Worm (Caenorhabditis elegans) whole organism, L1 larva: ENCODE data around the gene slc-36.5.

Experiments used
- C04F5.9 ChIP-seq: sonication (generic microtip); optimal IDR thresholded peaks from 2 replicates; lab custom pipeline; 2016; ENCODE audit warnings: missing genetic modification characterization, missing compliant biosample characterization
- C34B4.2 ChIP-seq: sonication (generic microtip); optimal IDR thresholded peaks from 2 replicates; lab custom pipeline; 2017; ENCODE audit warnings: mild to moderate bottlenecking, missing genetic modification characterization, missing compliant biosample characterization
- F16B12.6 ChIP-seq: fragments of 150-350 bp; optimal IDR thresholded peaks from 2 replicates; lab custom pipeline; 2014; ENCODE audit warnings: missing biosample characterization, missing genetic modification characterization
- aha-1 ChIP-seq: fragments of 150-350 bp; optimal IDR thresholded peaks from 2 replicates; lab custom pipeline; 2014; ENCODE audit warnings: missing biosample characterization, missing genetic modification characterization
- ama-1 ChIP-seq: fragments of 150-350 bp; optimal IDR thresholded peaks from 2 replicates; lab custom pipeline; 2014
- blmp-1 ChIP-seq: fragments of 150-350 bp; optimal IDR thresholded peaks from 2 replicates; lab custom pipeline; 2014; ENCODE audit warnings: missing biosample characterization, missing genetic modification characterization
- ceh-63 ChIP-seq: fragments of 200-800 bp; sonication (Bioruptor generic); optimal IDR thresholded peaks from 2 replicates; lab custom pipeline; 2018; ENCODE audit warnings: mild to moderate bottlenecking, missing genetic modification characterization, missing compliant biosample characterization
- ceh-82 ChIP-seq, 3 experiments: fragments of 150-350 bp in 1 of 3; sonication (generic microtip) in 2 of 3; optimal IDR thresholded peaks; 2 replicates each; lab custom pipeline; 2014 to 2017; ENCODE audit warnings: missing biosample characterization in 3 of 3, missing genetic modification characterization in 3 of 3
- ceh-88 ChIP-seq: fragments of 200-800 bp; sonication (Bioruptor generic); IDR thresholded peaks from 2 replicates; pipeline ENCODE4 v1.3.6; 2022; ENCODE audit warnings: missing genetic modification characterization, missing compliant biosample characterization
- ces-1 ChIP-seq: fragments of 150-350 bp; optimal IDR thresholded peaks from 2 replicates; lab custom pipeline; 2014; ENCODE audit warnings: missing biosample characterization, missing genetic modification reagents, missing genetic modification characterization
- dpl-1 ChIP-seq, 3 experiments: fragments of 150-350 bp in 2 of 3; sonication (generic microtip) in 1 of 3; optimal IDR thresholded peaks; 2 replicates each; lab custom pipeline; 2014 to 2017; ENCODE audit warnings: missing biosample characterization in 3 of 3, missing genetic modification characterization in 3 of 3, missing genetic modification reagents in 3 of 3
- dsc-1 ChIP-seq: sonication (generic microtip); optimal IDR thresholded peaks from 2 replicates; lab custom pipeline; 2016; ENCODE audit warnings: mild to moderate bottlenecking, missing genetic modification characterization, missing compliant biosample characterization
- egl-13 ChIP-seq: sonication (generic microtip); optimal IDR thresholded peaks from 2 replicates; lab custom pipeline; 2016; ENCODE audit warnings: missing genotype, missing genetic modification reagents, missing genetic modification characterization, missing compliant biosample characterization
- egl-27 ChIP-seq, 2 experiments: fragments of 150-350 bp in 1 of 2; sonication (generic microtip); optimal IDR thresholded peaks; 3 replicates each; lab custom pipeline; 2017 to 2018; ENCODE audit warnings: missing biosample characterization in 2 of 2, missing genetic modification characterization in 2 of 2, missing genetic modification reagents in 2 of 2
- ets-5 ChIP-seq: fragments of 200-800 bp; sonication (Bioruptor generic); IDR thresholded peaks from 2 replicates; pipeline ENCODE4 v1.3.6; 2022; ENCODE audit warnings: missing genetic modification characterization, missing compliant biosample characterization
- fkh-4 ChIP-seq: sonication (generic microtip); optimal IDR thresholded peaks from 2 replicates; lab custom pipeline; 2016; ENCODE audit warnings: missing compliant biosample characterization, missing genetic modification characterization, borderline replicate concordance
- fkh-8 ChIP-seq: sonication (generic microtip); optimal IDR thresholded peaks from 2 replicates; lab custom pipeline; 2016; ENCODE audit warnings: mild to moderate bottlenecking, missing genetic modification characterization, missing compliant biosample characterization
- fos-1 ChIP-seq: fragments of 150-350 bp; optimal IDR thresholded peaks from 2 replicates; lab custom pipeline; 2014; ENCODE audit warnings: missing biosample characterization, missing genetic modification characterization
- hlh-17 ChIP-seq: fragments of 200-800 bp; sonication (Bioruptor generic); optimal IDR thresholded peaks from 2 replicates; lab custom pipeline; 2018; ENCODE audit warnings: missing genetic modification characterization, mild to moderate bottlenecking, missing compliant biosample characterization, moderate library complexity, borderline replicate concordance
- hlh-4 ChIP-seq: sonication (generic microtip); optimal IDR thresholded peaks from 2 replicates; lab custom pipeline; 2016; ENCODE audit warnings: mild to moderate bottlenecking, missing genetic modification characterization, missing compliant biosample characterization
- irx-1 ChIP-seq: sonication (generic microtip); optimal IDR thresholded peaks from 2 replicates; lab custom pipeline; 2016; ENCODE audit warnings: missing genetic modification characterization, missing compliant biosample characterization
- isw-1 ChIP-seq: fragments of 200-800 bp; sonication (Bioruptor generic); IDR thresholded peaks from 2 replicates; pipeline ENCODE4 v1.3.6; 2022; ENCODE audit warnings: missing genetic modification characterization, missing compliant biosample characterization
- jun-1 ChIP-seq: fragments of 150-350 bp; optimal IDR thresholded peaks from 2 replicates; lab custom pipeline; 2014; ENCODE audit warnings: missing biosample characterization, missing genetic modification reagents, missing genetic modification characterization
- lin-13 ChIP-seq: fragments of 150-350 bp; optimal IDR thresholded peaks from 2 replicates; lab custom pipeline; 2014; ENCODE audit warnings: missing biosample characterization, missing genetic modification reagents, missing genetic modification characterization
- lin-14 ChIP-seq: fragments of 200-800 bp; sonication (Bioruptor generic); optimal IDR thresholded peaks from 2 replicates; lab custom pipeline; 2018; ENCODE audit warnings: mild to moderate bottlenecking, missing genetic modification characterization, moderate library complexity, missing compliant biosample characterization
- lin-39 ChIP-seq: fragments of 150-350 bp; optimal IDR thresholded peaks from 2 replicates; lab custom pipeline; 2014; ENCODE audit warnings: missing biosample characterization, missing genetic modification reagents, missing genetic modification characterization
- lsy-2 ChIP-seq, 2 experiments: fragments of 150-350 bp; optimal IDR thresholded peaks; 2 replicates each; lab custom pipeline; 2014; ENCODE audit warnings: missing biosample characterization in 2 of 2, missing genetic modification characterization in 2 of 2
- mab-9 ChIP-seq: fragments of 200-800 bp; sonication (Bioruptor generic); IDR thresholded peaks from 2 replicates; pipeline ENCODE4 v1.3.6; 2022; ENCODE audit warnings: missing genetic modification reagents, missing genetic modification characterization, missing compliant biosample characterization
- mep-1 ChIP-seq: fragments of 150-350 bp; optimal IDR thresholded peaks from 2 replicates; lab custom pipeline; 2014; ENCODE audit warnings: missing biosample characterization, missing genetic modification characterization
- nhr-19 ChIP-seq: fragments of 200-800 bp; sonication (Bioruptor generic); conservative IDR thresholded peaks from 2 replicates; pipeline ENCODE4 v1.3.6; 2022; ENCODE audit warnings: missing genetic modification characterization, missing compliant biosample characterization
- nhr-20 ChIP-seq: sonication (generic microtip); optimal IDR thresholded peaks from 2 replicates; lab custom pipeline; 2016; ENCODE audit warnings: mild to moderate bottlenecking, missing genetic modification characterization, missing compliant biosample characterization
- nhr-71 ChIP-seq: sonication (generic microtip); optimal IDR thresholded peaks from 2 replicates; lab custom pipeline; 2016; ENCODE audit warnings: mild to moderate bottlenecking, missing genetic modification characterization, moderate library complexity, missing compliant biosample characterization
- nhr-76 ChIP-seq: sonication (generic microtip); optimal IDR thresholded peaks from 2 replicates; lab custom pipeline; 2017; ENCODE audit warnings: missing biosample characterization, missing genetic modification characterization
- nhr-77 ChIP-seq: fragments of 150-350 bp; optimal IDR thresholded peaks from 2 replicates; lab custom pipeline; 2014; ENCODE audit warnings: missing biosample characterization, missing genetic modification characterization
- nhr-84 ChIP-seq: sonication (generic microtip); optimal IDR thresholded peaks from 2 replicates; lab custom pipeline; 2017; ENCODE audit warnings: missing biosample characterization, missing genetic modification characterization
- nhr-85 ChIP-seq: sonication (generic microtip); peaks from one replicate; lab custom pipeline; 2016; ENCODE audit warnings: missing genetic modification characterization, inconsistent platforms, missing compliant biosample characterization
- pax-3 ChIP-seq: fragments of 200-800 bp; sonication (Bioruptor generic); optimal IDR thresholded peaks from 2 replicates; lab custom pipeline; 2018; ENCODE audit warnings: mild to moderate bottlenecking, missing genetic modification characterization, moderate library complexity, missing compliant biosample characterization
- rnt-1 ChIP-seq: sonication (generic microtip); optimal IDR thresholded peaks from 2 replicates; lab custom pipeline; 2016; ENCODE audit warnings: mild to moderate bottlenecking, missing genetic modification characterization, moderate library complexity, missing compliant biosample characterization
- snpc-4 ChIP-seq: fragments of 150-350 bp; optimal IDR thresholded peaks from 2 replicates; lab custom pipeline; 2014; ENCODE audit warnings: missing biosample characterization, missing genetic modification characterization
- snu-23 ChIP-seq: sonication (generic microtip); optimal IDR thresholded peaks from 2 replicates; lab custom pipeline; 2016; ENCODE audit warnings: missing genetic modification characterization, missing compliant biosample characterization
- sptf-1 ChIP-seq: fragments of 150-350 bp; optimal IDR thresholded peaks from 2 replicates; lab custom pipeline; 2014; ENCODE audit warnings: missing biosample characterization, missing genetic modification characterization
- sup-37 ChIP-seq: fragments of 200-800 bp; sonication (Bioruptor generic); optimal IDR thresholded peaks from 2 replicates; lab custom pipeline; 2018; ENCODE audit warnings: mild to moderate bottlenecking, missing genetic modification characterization, missing compliant biosample characterization
- swsn-7 ChIP-seq: sonication (generic microtip); optimal IDR thresholded peaks from 2 replicates; lab custom pipeline; 2016; ENCODE audit warnings: missing genetic modification characterization, missing compliant biosample characterization
- tbx-2 ChIP-seq: sonication (generic microtip); optimal IDR thresholded peaks from 2 replicates; lab custom pipeline; 2016; ENCODE audit warnings: missing genetic modification characterization, missing compliant biosample characterization
- tlp-1 ChIP-seq: fragments of 150-350 bp; optimal IDR thresholded peaks from 2 replicates; lab custom pipeline; 2014; ENCODE audit warnings: missing biosample characterization, missing genetic modification characterization
- unc-130 ChIP-seq: fragments of 150-350 bp; optimal IDR thresholded peaks from 2 replicates; lab custom pipeline; 2017; ENCODE audit warnings: missing biosample characterization, missing genetic modification characterization, inconsistent platforms
- unc-30 ChIP-seq: sonication (generic microtip); optimal IDR thresholded peaks from 2 replicates; lab custom pipeline; 2017; ENCODE audit warnings: missing biosample characterization, missing genetic modification characterization
- unc-62 ChIP-seq: fragments of 150-350 bp; optimal IDR thresholded peaks from 2 replicates; lab custom pipeline; 2014; ENCODE audit warnings: missing biosample characterization, missing genetic modification reagents, missing genetic modification characterization
- unc-98 ChIP-seq: fragments of 200-800 bp; sonication (Bioruptor generic); IDR thresholded peaks from 2 replicates; pipeline ENCODE4 v1.3.6; 2022; ENCODE audit warnings: missing genetic modification characterization, missing compliant biosample characterization
- ztf-11 ChIP-seq, 2 experiments: sonication (generic microtip); optimal IDR thresholded peaks; 2 replicates each; lab custom pipeline; 2016 to 2017; ENCODE audit warnings: missing genetic modification characterization in 2 of 2, missing biosample characterization in 1 of 2, missing compliant biosample characterization in 1 of 2
- ztf-4 ChIP-seq: fragments of 150-350 bp; optimal IDR thresholded peaks from 2 replicates; lab custom pipeline; 2014; ENCODE audit warnings: missing biosample characterization, missing genetic modification characterization

Gene slc-36.5

ce11 chrII:6823912-6824311 lies 52.9 kb downstream of the slc-36.5 start (continued):
- TF ChIP-seq dpl-1 (GFP tag; optimal IDR thresholded peaks at IDR 0.05; lab: Kevin White, UChicago) (no peak), F16B12.6 (tag; lab: Kevin White, UChicago) (no peak), ztf-4 (tag; lab: Kevin White, UChicago) (no peak), fos-1 (tag; lab: Kevin White, UChicago) (no peak), ceh-88 (no peak), lin-39 (tag; lab: Kevin White, UChicago) (no peak), sup-37 (GFP tag; lab: Kevin White, UChicago) (no peak), ces-1 (no peak), tlp-1 (no peak), rnt-1 (no peak), nhr-84 (no peak), egl-13 (tag; lab: Kevin White, UChicago) (peak; percentile 41), C04F5.9 (tag; lab: Kevin White, UChicago) (no peak), ztf-11 (tag; optimal IDR thresholded peaks at IDR 0.05; lab: Kevin White, UChicago) (no peak), fkh-8 (tag; lab: Kevin White, UChicago) (peak; percentile 1), unc-130 (no peak), C34B4.2 (tag; lab: Kevin White, UChicago) (no peak), nhr-76 (tag; lab: Kevin White, UChicago) (no peak), nhr-20 (peak; percentile 64), ceh-82 (tag; optimal IDR thresholded peaks at IDR 0.05; lab: Kevin White, UChicago) (peak in 1 of 3 experiments; percentile 25), unc-62 (GFP tag; lab: Kevin White, UChicago) (no peak), lin-13 (GFP tag; lab: Kevin White, UChicago) (no peak), ceh-63 (GFP tag; lab: Kevin White, UChicago) (no peak), isw-1 (GFP tag; lab: Robert Waterston, UW) (no peak), unc-98 (no peak), lsy-2 (tag; optimal IDR thresholded peaks at IDR 0.05; lab: Kevin White, UChicago) (peak; percentile 19 to 26), swsn-7 (tag; lab: Kevin White, UChicago) (peak; percentile 9), nhr-85 (tag; lab: Kevin White, UChicago) (peak; percentile 80), snpc-4 (tag; lab: Kevin White, UChicago) (no peak), hlh-4 (tag; lab: Kevin White, UChicago) (no peak), ama-1 (lab: Kevin White, UChicago) (no peak)

- no peak for TF ChIP-seq ces-1
- peak; percentile 92 for TF ChIP-seq dsc-1
- TF ChIP-seq ets-5 (GFP tag; lab: Robert Waterston, UW) = no peak
- no peak for TF ChIP-seq unc-30 (tag; lab: Kevin White, UChicago)
- peak; percentile 29 for TF ChIP-seq blmp-1 (tag; lab: Kevin White, UChicago)
- TF ChIP-seq lsy-2 (tag; optimal IDR thresholded peaks at IDR 0.05; lab: Kevin White, UChicago) = peak; percentile 19 to 45
- TF ChIP-seq aha-1 (tag; lab: Kevin White, UChicago) = no peak
- no peak for TF ChIP-seq isw-1 (GFP tag; lab: Robert Waterston, UW)
- no peak for TF ChIP-seq egl-13 (tag; lab: Kevin White, UChicago)
- peak in 1 of 2 experiments; percentile 60 for TF ChIP-seq egl-27 (tag; optimal IDR thresholded peaks at IDR 0.05; lab: Kevin White, UChicago)
- peak; percentile 23 for TF ChIP-seq fkh-4 (tag; lab: Kevin White, UChicago)
- no peak for TF ChIP-seq dpl-1 (GFP tag; optimal IDR thresholded peaks at IDR 0.05; lab: Kevin White, UChicago)
- peak; percentile 43 for TF ChIP-seq unc-130
- peak; percentile 23 for TF ChIP-seq nhr-20
- peak; percentile 64 for TF ChIP-seq tbx-2
- peak; percentile 39; the same call in 1 of the 2 replicates for TF ChIP-seq nhr-19 (GFP tag; lab: Robert Waterston, UW)
- no peak for TF ChIP-seq lin-39 (tag; lab: Kevin White, UChicago)
- TF ChIP-seq lin-14 (GFP tag; lab: Kevin White, UChicago) = peak; percentile 89
- TF ChIP-seq C34B4.2 (tag; lab: Kevin White, UChicago) = no peak
- no peak for TF ChIP-seq ceh-82 (tag; optimal IDR thresholded peaks at IDR 0.05; lab: Kevin White, UChicago)
- TF ChIP-seq mab-9 (GFP tag; lab: Robert Waterston, UW) = 0 out of 2 replicates have a peak, but pooled peaks have one; percentile 19
- TF ChIP-seq nhr-71 (tag; lab: Kevin White, UChicago) = peak; percentile 58
- TF ChIP-seq pax-3 (tag; lab: Kevin White, UChicago) = no peak
- TF ChIP-seq tlp-1 = no peak
- no peak for TF ChIP-seq hlh-17 (GFP tag; lab: Kevin White, UChicago)
- peak; percentile 35 for TF ChIP-seq irx-1 (tag; lab: Kevin White, UChicago)
- TF ChIP-seq jun-1 (tag; lab: Kevin White, UChicago) = peak; percentile 1
- TF ChIP-seq snu-23 (GFP tag; lab: Kevin White, UChicago) = peak; percentile 47
- no peak for TF ChIP-seq sptf-1 (tag; lab: Kevin White, UChicago)
- no peak for TF ChIP-seq nhr-77 (tag; lab: Kevin White, UChicago)
- peak; percentile 40 for TF ChIP-seq mep-1 (tag; lab: Kevin White, UChicago)
- peak in 1 of 2 experiments; percentile 13 for TF ChIP-seq ztf-11 (tag; optimal IDR thresholded peaks at IDR 0.05; lab: Kevin White, UChicago)
- TF ChIP-seq nhr-85 (tag; lab: Kevin White, UChicago) = peak; percentile 87
Observed at ce11 chrII:6823233-6823632, 53.6 kb downstream of the slc-36.5 start.
